Worm (Caenorhabditis elegans): ENCODE results near the gene cls-1.

DNA sequence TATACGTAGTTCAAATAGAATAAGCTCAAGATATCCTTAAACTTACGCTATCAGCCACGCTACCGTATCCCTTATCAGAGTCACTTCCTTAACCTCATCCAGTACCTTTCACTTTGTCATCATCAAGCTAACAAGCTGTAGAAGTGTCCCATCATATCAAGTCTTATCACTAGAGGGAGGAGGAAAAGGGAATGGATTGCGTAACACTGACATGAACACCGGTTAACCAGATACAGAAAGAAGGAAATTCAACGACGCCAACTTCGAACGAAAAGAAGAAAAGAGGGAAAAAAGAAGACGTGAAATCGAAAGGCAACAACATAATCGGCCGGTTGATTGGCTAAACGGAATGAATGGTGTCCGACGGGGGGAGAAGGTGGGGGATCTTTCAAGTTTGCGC, 17.9 kb upstream of the cls-1 start:
- no peak for TF ChIP-seq jun-1 (tag; optimal IDR thresholded peaks at IDR 0.05)
- no peak for TF ChIP-seq daf-12 (tag; optimal IDR thresholded peaks at IDR 0.05)
- TF ChIP-seq ama-1 (optimal IDR thresholded peaks at IDR 0.05) = no peak
